Fruit fly (Drosophila melanogaster): ENCODE results near the gene CG43232.

CG43232 gene

DNA sequence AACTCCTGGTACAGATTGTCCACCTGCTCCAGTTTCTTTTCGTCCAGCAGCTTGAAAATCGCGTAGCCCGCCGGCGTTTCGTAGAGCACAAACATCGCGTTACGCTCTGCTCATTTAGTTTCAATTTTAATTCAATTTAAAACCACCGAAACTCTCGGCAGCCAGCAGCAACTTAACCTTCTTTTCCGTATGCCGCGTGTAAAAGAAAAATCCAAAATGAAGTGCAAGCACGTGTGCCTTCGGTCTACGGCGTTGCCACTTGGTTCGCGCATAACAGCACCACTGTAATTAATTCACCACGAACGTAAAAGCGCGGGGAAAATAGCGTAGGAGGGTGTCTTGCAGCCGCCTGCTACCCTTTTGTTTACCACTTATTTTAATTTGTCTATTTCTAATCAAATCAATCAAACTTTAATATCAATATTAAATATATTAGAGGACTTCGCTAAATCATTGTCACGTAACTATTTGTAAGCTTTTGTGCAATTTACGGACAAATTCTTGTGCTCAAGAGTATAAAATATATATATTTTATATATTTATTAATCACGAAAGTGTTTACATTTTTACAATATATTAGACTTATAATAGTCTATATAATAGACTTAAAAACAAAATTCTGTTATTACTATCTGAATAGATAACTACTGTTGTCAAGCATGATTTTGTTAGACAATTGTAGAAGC lies 13.3 kb upstream of the CG43232 start, which contains the start of gene nop5 (continued):
- TF ChIP-seq CG1603 (tag; optimal IDR thresholded peaks at IDR 0.05) (peak; percentile 49), slp2 (GFP tag; optimal IDR thresholded peaks at IDR 0.05) (no peak), CG18011 (GFP tag; optimal IDR thresholded peaks at IDR 0.05) (no peak), HLH3B (GFP tag; IDR thresholded peaks at IDR 0.05) (no peak), tx (GFP tag; optimal IDR thresholded peaks at IDR 0.05) (no peak), Hr51 (GFP tag; optimal IDR thresholded peaks at IDR 0.05) (no peak), CG31388 (GFP tag; optimal IDR thresholded peaks at IDR 0.05) (no peak), gfzf (GFP tag; optimal IDR thresholded peaks at IDR 0.05) (no peak), CG3838 (GFP tag; optimal IDR thresholded peaks at IDR 0.05) (no peak), schlank (tag; optimal IDR thresholded peaks at IDR 0.05) (no peak), pnt (GFP tag; optimal IDR thresholded peaks at IDR 0.05) (no peak), CG31224 (GFP tag; IDR thresholded peaks at IDR 0.05) (no peak), TFAM (GFP tag; optimal IDR thresholded peaks at IDR 0.05) (no peak), unc-4 (GFP tag; IDR thresholded peaks at IDR 0.05; ENCODE audit: partially characterized antibody) (no peak), Elba2 (GFP tag; optimal IDR thresholded peaks at IDR 0.05) (no peak), CG33213 (GFP tag; optimal IDR thresholded peaks at IDR 0.05) (no peak), ham (GFP tag; IDR thresholded peaks at IDR 0.05) (no peak), h (optimal IDR thresholded peaks at IDR 0.05) (no peak), Mes4 (GFP tag; optimal IDR thresholded peaks at IDR 0.05) (no peak), luna (GFP tag; optimal IDR thresholded peaks at IDR 0.05) (no peak), caup (GFP tag; optimal IDR thresholded peaks at IDR 0.05; ENCODE audit: severe bottlenecking) (peak; percentile 37), tup (GFP tag; optimal IDR thresholded peaks at IDR 0.05) (no peak)

dm6 chr2L:6919203-6919849 lies 12.6 kb upstream of the CG43232 start:
- no peak for TF ChIP-seq nau (GFP tag; optimal IDR thresholded peaks at IDR 0.05)
- no peak for TF ChIP-seq CG14667 (GFP tag; IDR thresholded peaks at IDR 0.05)
- TF ChIP-seq Dfd (GFP tag; optimal IDR thresholded peaks at IDR 0.05), result no peak
- no peak for TF ChIP-seq gsb (GFP tag; IDR thresholded peaks at IDR 0.05)
- TF ChIP-seq oc (tag; optimal IDR thresholded peaks at IDR 0.05), result no peak
- peak; percentile 32 for TF ChIP-seq MESR4 (GFP tag; optimal IDR thresholded peaks at IDR 0.05)
- no peak for TF ChIP-seq Ets65A (GFP tag)
- peak; percentile 27; the same call in 1 of the 2 replicates for TF ChIP-seq tna (GFP tag; IDR thresholded peaks at IDR 0.05; ENCODE audit: partially characterized antibody)
- TF ChIP-seq Oli (tag; optimal IDR thresholded peaks at IDR 0.05), result no peak
- TF ChIP-seq H15 (GFP tag; IDR thresholded peaks at IDR 0.05), result no peak
- no peak for TF ChIP-seq Nf-YB (GFP tag; optimal IDR thresholded peaks at IDR 0.05)
- no peak for TF ChIP-seq inv (GFP tag; IDR thresholded peaks at IDR 0.05; ENCODE audit: partially characterized antibody)
- TF ChIP-seq NfI (GFP tag; optimal IDR thresholded peaks at IDR 0.05), result no peak
- no peak for TF ChIP-seq CG5953 (GFP tag; IDR thresholded peaks at IDR 0.05)
- no peak for TF ChIP-seq CG6175 (GFP tag; IDR thresholded peaks at IDR 0.05)
- TF ChIP-seq CG11504 (tag; optimal IDR thresholded peaks at IDR 0.05), result no peak
- TF ChIP-seq cg (GFP tag; optimal IDR thresholded peaks at IDR 0.05), result peak; percentile 95
- TF ChIP-seq chinmo (GFP tag; IDR thresholded peaks at IDR 0.05; ENCODE audit: partially characterized antibody), result 0 out of 4 replicates have a peak, but pooled peaks have one; percentile 45
- TF ChIP-seq CG17186 (GFP tag; optimal IDR thresholded peaks at IDR 0.05), result peak; percentile 99
- no peak for TF ChIP-seq CG2875 (GFP tag; optimal IDR thresholded peaks at IDR 0.05)
- TF ChIP-seq CG17385 (GFP tag; optimal IDR thresholded peaks at IDR 0.05), result no peak
- TF ChIP-seq bbx (GFP tag; IDR thresholded peaks at IDR 0.05; ENCODE audit: partially characterized antibody), result no peak
- no peak for TF ChIP-seq eyg (GFP tag; optimal IDR thresholded peaks at IDR 0.05)
- TF ChIP-seq Bgb (GFP tag; IDR thresholded peaks at IDR 0.05; ENCODE audit: partially characterized antibody), result 0 out of 2 replicates have a peak, but pooled peaks have one; percentile 15
- no peak for TF ChIP-seq CG3281 (GFP tag; optimal IDR thresholded peaks at IDR 0.05)
- peak; percentile 27 for TF ChIP-seq CG12391 (tag; optimal IDR thresholded peaks at IDR 0.05)
- TF ChIP-seq NC2α (GFP tag; optimal IDR thresholded peaks at IDR 0.05), result no peak
